Fruit fly (Drosophila melanogaster) whole organism, wandering third instar larva: Measurements from ENCODE around the gene CG14269.

Experiments used
- Abd-B ChIP-seq: fragments of >200 bp; optimal IDR thresholded peaks from 2 replicates; lab custom pipeline; 2017; ENCODE audit warnings: missing biosample characterization, missing genetic modification characterization
- CG32264 ChIP-seq: fragments of 200-800 bp; sonication (Bioruptor generic); optimal IDR thresholded peaks from 2 replicates; lab custom pipeline; 2016; ENCODE audit warnings: missing biosample characterization, missing genetic modification characterization
- CG9705 ChIP-seq: fragments of 200-800 bp; sonication (Bioruptor generic); optimal IDR thresholded peaks from 2 replicates; lab custom pipeline; 2018; ENCODE audit warnings: missing biosample characterization, mild to moderate bottlenecking, missing genetic modification characterization
- CrebA ChIP-seq: fragments of 200-800 bp; sonication (Bioruptor generic); optimal IDR thresholded peaks from 2 replicates; lab custom pipeline; 2016; ENCODE audit warnings: missing biosample characterization, mild to moderate bottlenecking, missing genetic modification characterization, borderline replicate concordance
- Dfd ChIP-seq: fragments of >200 bp; optimal IDR thresholded peaks from 2 replicates; lab custom pipeline; 2017; ENCODE audit warnings: missing biosample characterization, missing genetic modification characterization
- Dif ChIP-seq: fragments of 200-275, 200-300 bp; sonication (Bioruptor generic); optimal IDR thresholded peaks from 2 replicates; lab custom pipeline; 2018; ENCODE audit warnings: missing biosample characterization, missing genetic modification characterization; ENCODE audit not compliant: partially characterized antibody
- GATAd ChIP-seq: sonication (Bioruptor generic); optimal IDR thresholded peaks from 2 replicates; lab custom pipeline; 2016; ENCODE audit warnings: missing biosample characterization, missing genetic modification characterization
- HLH106 ChIP-seq: fragments of 200-800 bp; optimal IDR thresholded peaks from 3 replicates; lab custom pipeline; 2019; ENCODE audit warnings: missing biosample characterization, mild to moderate bottlenecking, missing genetic modification characterization, moderate library complexity
- Hnf4 ChIP-seq: fragments of 200-800 bp; sonication (Bioruptor generic); optimal IDR thresholded peaks from 2 replicates; lab custom pipeline; 2016; ENCODE audit warnings: missing biosample characterization, mild to moderate bottlenecking, missing genetic modification characterization
- Hr78 ChIP-seq: fragments of >200 bp; optimal IDR thresholded peaks from 2 replicates; lab custom pipeline; 2017; ENCODE audit warnings: missing biosample characterization, missing genetic modification characterization
- Hr83 ChIP-seq: fragments of 200-300 bp; sonication (Bioruptor generic); optimal IDR thresholded peaks from 2 replicates; lab custom pipeline; 2016; ENCODE audit warnings: missing biosample characterization, mild to moderate bottlenecking, missing genetic modification characterization, moderate library complexity; ENCODE audit not compliant: poor library complexity, severe bottlenecking
- Jra ChIP-seq: sonication (Bioruptor generic); optimal IDR thresholded peaks from 2 replicates; lab custom pipeline; 2016; ENCODE audit warnings: missing biosample characterization, missing genetic modification characterization
- Mio ChIP-seq: sonication (Bioruptor generic); optimal IDR thresholded peaks from 2 replicates; lab custom pipeline; 2016; ENCODE audit warnings: missing biosample characterization, missing genetic modification characterization
- Myc ChIP-seq: fragments of >200 bp; optimal IDR thresholded peaks from 2 replicates; lab custom pipeline; 2017
- N ChIP-seq: fragments of >200 bp; optimal IDR thresholded peaks from 2 replicates; lab custom pipeline; 2018; ENCODE audit warnings: missing biosample characterization, missing external identifiers, missing genetic modification characterization
- OdsH ChIP-seq: fragments of 200-800 bp; sonication (Bioruptor generic); optimal IDR thresholded peaks from 2 replicates; lab custom pipeline; 2016; ENCODE audit warnings: missing biosample characterization, mild to moderate bottlenecking, missing genetic modification characterization
- Rel ChIP-seq, 2 experiments: fragments of 200-800 bp; sonication (Bioruptor generic) in 1 of 2; optimal IDR thresholded peaks; 2 replicates in 1 of 2; 3 replicates in 1 of 2; lab custom pipeline; 2016 to 2019; ENCODE audit warnings: mild to moderate bottlenecking in 2 of 2, missing biosample characterization in 2 of 2, missing genetic modification characterization in 2 of 2, moderate library complexity in 1 of 2
- Sp1 ChIP-seq: fragments of 200-800 bp; sonication (Bioruptor generic); optimal IDR thresholded peaks from 3 replicates; lab custom pipeline; 2019; ENCODE audit warnings: missing biosample characterization, mild to moderate bottlenecking, missing genetic modification characterization, moderate library complexity
- Vsx2 ChIP-seq: fragments of 200-300, 225-300 bp; sonication (Bioruptor generic); optimal IDR thresholded peaks from 2 replicates; lab custom pipeline; 2018; ENCODE audit warnings: missing biosample characterization, missing genetic modification characterization; ENCODE audit not compliant: partially characterized antibody
- br ChIP-seq: fragments of 200-800 bp; sonication (Bioruptor generic); optimal IDR thresholded peaks from 2 replicates; lab custom pipeline; 2016; ENCODE audit warnings: missing biosample characterization, missing genetic modification characterization
- brk ChIP-seq: fragments of 200-800 bp; sonication (Bioruptor generic); optimal IDR thresholded peaks from 2 replicates; lab custom pipeline; 2016; ENCODE audit warnings: missing biosample characterization, mild to moderate bottlenecking, missing genetic modification characterization
- dl ChIP-seq, 2 experiments: fragments of 175-275, 200-275 bp in 1 of 2; fragments of 200-275 bp in 1 of 2; sonication (Bioruptor generic); optimal IDR thresholded peaks; lab custom pipeline; 2018; ENCODE audit warnings: mild to moderate bottlenecking in 2 of 2, missing biosample characterization in 2 of 2, missing genetic modification characterization in 2 of 2, moderate library complexity in 2 of 2; ENCODE audit not compliant: partially characterized antibody in 2 of 2, insufficient read depth in 1 of 2
- dmrt93B ChIP-seq: fragments of 200-800 bp; sonication (Bioruptor generic); optimal IDR thresholded peaks from 2 replicates; lab custom pipeline; 2018; ENCODE audit warnings: missing biosample characterization, mild to moderate bottlenecking, missing genetic modification characterization
- dsf ChIP-seq: sonication (Bioruptor generic); optimal IDR thresholded peaks from 2 replicates; lab custom pipeline; 2016; ENCODE audit warnings: missing biosample characterization, missing genetic modification characterization, borderline replicate concordance
- ey ChIP-seq: fragments of 200-800 bp; sonication (Bioruptor generic); optimal IDR thresholded peaks from 2 replicates; lab custom pipeline; 2016; ENCODE audit warnings: missing biosample characterization, missing genetic modification characterization
- foxo ChIP-seq, 2 experiments: fragments of 200-800 bp; sonication (Bioruptor generic); optimal IDR thresholded peaks; 2 replicates in 1 of 2; 3 replicates in 1 of 2; lab custom pipeline; 2016 to 2017; ENCODE audit warnings: missing biosample characterization in 2 of 2, missing genetic modification characterization in 2 of 2
- fru ChIP-seq: fragments of 200-800 bp; sonication (Bioruptor generic); optimal IDR thresholded peaks from 3 replicates; lab custom pipeline; 2016; ENCODE audit warnings: missing biosample characterization, mild to moderate bottlenecking, missing genetic modification characterization
- h ChIP-seq: fragments of 200-800 bp; sonication (Bioruptor generic); optimal IDR thresholded peaks from 3 replicates; lab custom pipeline; 2016; ENCODE audit warnings: missing biosample characterization, mild to moderate bottlenecking, missing genetic modification characterization
- jim ChIP-seq: fragments of 175-275, 200-325 bp; sonication (Bioruptor generic); optimal IDR thresholded peaks from 2 replicates; lab custom pipeline; 2016; ENCODE audit warnings: missing biosample characterization, mild to moderate bottlenecking, missing genetic modification characterization
- lola ChIP-seq: fragments of >200 bp; optimal IDR thresholded peaks from 2 replicates; lab custom pipeline; 2017; ENCODE audit warnings: missing biosample characterization, missing genetic modification characterization
- pan ChIP-seq: fragments of >200 bp; optimal IDR thresholded peaks from 2 replicates; lab custom pipeline; 2017
- psq ChIP-seq: fragments of 200-800 bp; sonication (Bioruptor generic); optimal IDR thresholded peaks from 3 replicates; lab custom pipeline; 2017; ENCODE audit warnings: missing biosample characterization, mild to moderate bottlenecking, missing genetic modification characterization, moderate library complexity
- rgr ChIP-seq: fragments of 200-800 bp; sonication (Bioruptor generic); optimal IDR thresholded peaks from 3 replicates; lab custom pipeline; 2016; ENCODE audit warnings: missing biosample characterization, mild to moderate bottlenecking, missing genetic modification characterization
- sage ChIP-seq: fragments of 200-800 bp; sonication (Bioruptor generic); optimal IDR thresholded peaks from 2 replicates; lab custom pipeline; 2016; ENCODE audit warnings: missing biosample characterization, mild to moderate bottlenecking, missing genetic modification characterization
- sv ChIP-seq: fragments of 200-800 bp; sonication (Bioruptor generic); optimal IDR thresholded peaks from 3 replicates; lab custom pipeline; 2016; ENCODE audit warnings: missing biosample characterization, missing genetic modification characterization
- tai ChIP-seq: sonication (Bioruptor generic); optimal IDR thresholded peaks from 2 replicates; lab custom pipeline; 2016; ENCODE audit warnings: missing biosample characterization, missing genetic modification characterization
- usp ChIP-seq: fragments of >200 bp; optimal IDR thresholded peaks from 2 replicates; lab custom pipeline; 2017; ENCODE audit warnings: missing biosample characterization, missing genetic modification characterization
- woc ChIP-seq: sonication (Bioruptor generic); optimal IDR thresholded peaks from 2 replicates; lab custom pipeline; 2016; ENCODE audit warnings: missing biosample characterization, mild to moderate bottlenecking, missing genetic modification characterization

CG14269 gene

DNA sequence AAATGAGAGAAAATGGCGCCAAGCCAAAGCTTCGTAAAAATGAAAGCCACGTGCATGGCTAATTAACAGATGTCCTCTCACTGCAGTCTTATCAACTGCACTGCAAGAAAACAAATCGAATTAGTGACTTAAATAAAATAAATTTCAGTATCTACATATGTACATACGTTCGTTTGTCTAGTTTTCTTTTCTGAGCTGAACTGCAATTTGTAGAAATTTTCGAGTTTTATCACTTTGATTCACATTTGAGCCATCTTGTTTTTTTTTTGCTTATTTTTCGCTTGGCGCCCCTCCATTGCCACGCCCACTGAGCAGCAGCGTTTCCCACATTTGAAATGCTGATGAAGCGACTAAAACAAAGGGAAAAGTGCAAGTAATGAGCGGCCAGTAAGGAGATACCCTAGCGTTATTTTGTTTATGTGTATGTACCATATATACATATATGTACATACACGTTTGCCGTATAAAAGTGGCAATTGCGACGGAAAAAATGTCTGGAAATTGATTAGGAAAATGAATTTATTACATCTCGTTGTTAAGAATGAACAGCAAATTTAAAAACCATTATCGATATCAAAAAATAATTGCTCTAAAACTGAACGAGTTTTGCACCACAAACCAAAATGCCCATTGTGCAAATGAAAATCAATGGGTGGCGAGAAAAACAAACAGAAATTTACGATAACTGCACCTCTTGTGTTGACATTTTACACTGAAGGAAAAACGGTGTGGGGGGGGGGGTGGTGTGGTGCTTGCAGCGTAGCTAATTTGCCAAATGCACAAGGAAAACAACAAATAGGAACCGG is 12.3 kb upstream of the CG14269 start:
- TF ChIP-seq jim (GFP tag; lab: Kevin White, UChicago) (no peak), N (no peak), Abd-B (GFP tag; lab: Kevin White, UChicago) (no peak), dmrt93B (GFP tag; lab: Kevin White, UChicago) (peak; percentile 4), foxo (GFP tag; optimal IDR thresholded peaks at IDR 0.05; lab: Kevin White, UChicago) (peak in 1 of 2 experiments; percentile 57), Hr83 (GFP tag; lab: Kevin White, UChicago) (no peak), dsf (no peak), CG32264 (GFP tag; lab: Kevin White, UChicago) (no peak), Hr78 (GFP tag; lab: Kevin White, UChicago) (no peak), lola (GFP tag; lab: Kevin White, UChicago) (no peak), dl (GFP tag; optimal IDR thresholded peaks at IDR 0.05; lab: Kevin White, UChicago; ENCODE audit: insufficient read depth in 1 of 2, partially characterized antibody in 2 of 2) (no peak), sage (GFP tag; lab: Kevin White, UChicago) (no peak), Mio (GFP tag; lab: Kevin White, UChicago) (no peak), woc (GFP tag; lab: Kevin White, UChicago) (peak; percentile 10), CrebA (GFP tag; lab: Kevin White, UChicago) (no peak), Rel (GFP tag; optimal IDR thresholded peaks at IDR 0.05; lab: Kevin White, UChicago) (no peak), Rel (tag; optimal IDR thresholded peaks at IDR 0.05; lab: Kevin White, UChicago) (no peak), fru (peak; percentile 44), ey (peak; percentile 29), OdsH (GFP tag; lab: Kevin White, UChicago) (peak; percentile 20), Vsx2 (GFP tag; lab: Kevin White, UChicago) (no peak), tai (no peak), rgr (GFP tag; lab: Kevin White, UChicago) (peak; percentile 34), Myc (lab: Kevin White, UChicago) (no peak), sv (GFP tag; lab: Kevin White, UChicago) (no peak), pan (lab: Kevin White, UChicago) (no peak), Dfd (GFP tag; lab: Kevin White, UChicago) (no peak), Jra (GFP tag; lab: Kevin White, UChicago) (no peak), br (no peak), psq (no peak), Sp1 (GFP tag; lab: Kevin White, UChicago) (no peak), GATAd (GFP tag; lab: Kevin White, UChicago) (no peak), usp (no peak), brk (no peak), CG9705 (GFP tag; lab: Kevin White, UChicago) (no peak), h (peak; percentile 53), Hnf4 (GFP tag; lab: Kevin White, UChicago) (no peak), HLH106 (no peak), Dif (GFP tag; lab: Kevin White, UChicago) (no peak)

- TF ChIP-seq foxo (GFP tag; optimal IDR thresholded peaks at IDR 0.05; lab: Kevin White, UChicago) (no peak), OdsH (GFP tag; lab: Kevin White, UChicago) (no peak), h (peak; percentile 7), Dif (GFP tag; lab: Kevin White, UChicago) (no peak), Sp1 (GFP tag; lab: Kevin White, UChicago) (peak; percentile 21), Rel (GFP tag; optimal IDR thresholded peaks at IDR 0.05; lab: Kevin White, UChicago) (no peak), Rel (tag; optimal IDR thresholded peaks at IDR 0.05; lab: Kevin White, UChicago) (no peak), psq (peak; percentile 46), CG9705 (GFP tag; lab: Kevin White, UChicago) (no peak), dmrt93B (GFP tag; lab: Kevin White, UChicago) (no peak), rgr (GFP tag; lab: Kevin White, UChicago) (peak; percentile 1)
Observed at dm6 chrX:3446650-3447049, 11.0 kb upstream of the CG14269 start.
